Worm (Caenorhabditis elegans): Measurements from ENCODE around the gene Y32G9A.2.

The Y32G9A.2 gene

DNA sequence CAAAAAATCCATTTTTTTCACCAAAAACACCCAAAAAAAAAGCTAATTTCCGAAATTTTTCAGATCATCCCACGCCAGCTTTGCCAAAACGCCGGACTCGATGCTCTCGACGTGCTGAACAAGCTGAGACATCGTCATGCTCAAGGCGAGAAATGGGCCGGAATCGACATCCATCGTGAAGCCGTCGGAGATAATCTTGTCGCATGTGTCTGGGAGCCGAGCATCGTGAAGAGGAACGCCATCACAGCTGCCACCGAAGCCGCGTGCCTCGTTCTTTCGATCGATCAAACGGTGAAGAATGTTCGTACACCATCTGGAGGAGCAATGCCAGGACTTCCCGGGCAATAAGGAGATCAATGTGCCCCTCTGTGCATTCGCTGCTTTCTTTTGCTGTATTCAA lies 43.5 kb upstream of the Y32G9A.2 start:
- no peak for TF ChIP-seq fkh-2 (tag; optimal IDR thresholded peaks at IDR 0.05)
- TF ChIP-seq nfya-1 (tag; optimal IDR thresholded peaks at IDR 0.05; ENCODE audit: insufficient read depth): no peak
- no peak for TF ChIP-seq mml-1 (tag; optimal IDR thresholded peaks at IDR 0.05)
- no peak for TF ChIP-seq fkh-10 (GFP tag; optimal IDR thresholded peaks at IDR 0.05)
- TF ChIP-seq jun-1 (tag; optimal IDR thresholded peaks at IDR 0.05): no peak
- no peak for TF ChIP-seq elt-2 (tag; optimal IDR thresholded peaks at IDR 0.05)
- no peak for TF ChIP-seq zag-1 (tag; optimal IDR thresholded peaks at IDR 0.05)
- TF ChIP-seq ceh-9 (tag; optimal IDR thresholded peaks at IDR 0.05): no peak
- TF ChIP-seq tbx-2 (tag; optimal IDR thresholded peaks at IDR 0.05): no peak
- no peak for TF ChIP-seq nhr-237 (tag; optimal IDR thresholded peaks at IDR 0.05)
- TF ChIP-seq nhr-28 (tag; optimal IDR thresholded peaks at IDR 0.05): no peak
- TF ChIP-seq egl-5 (tag; optimal IDR thresholded peaks at IDR 0.05): no peak
- TF ChIP-seq sea-2 (GFP tag; optimal IDR thresholded peaks at IDR 0.05): no peak
- no peak for TF ChIP-seq nhr-76 (tag; optimal IDR thresholded peaks at IDR 0.05)
- no peak for TF ChIP-seq mdl-1 (tag; optimal IDR thresholded peaks at IDR 0.05)
- TF ChIP-seq ztf-4 (tag; optimal IDR thresholded peaks at IDR 0.05): no peak
- TF ChIP-seq nhr-11 (tag; optimal IDR thresholded peaks at IDR 0.05): no peak
- TF ChIP-seq aly-2 (tag; optimal IDR thresholded peaks at IDR 0.05): no peak
- no peak for TF ChIP-seq unc-62 (GFP tag; optimal IDR thresholded peaks at IDR 0.05)

DNA sequence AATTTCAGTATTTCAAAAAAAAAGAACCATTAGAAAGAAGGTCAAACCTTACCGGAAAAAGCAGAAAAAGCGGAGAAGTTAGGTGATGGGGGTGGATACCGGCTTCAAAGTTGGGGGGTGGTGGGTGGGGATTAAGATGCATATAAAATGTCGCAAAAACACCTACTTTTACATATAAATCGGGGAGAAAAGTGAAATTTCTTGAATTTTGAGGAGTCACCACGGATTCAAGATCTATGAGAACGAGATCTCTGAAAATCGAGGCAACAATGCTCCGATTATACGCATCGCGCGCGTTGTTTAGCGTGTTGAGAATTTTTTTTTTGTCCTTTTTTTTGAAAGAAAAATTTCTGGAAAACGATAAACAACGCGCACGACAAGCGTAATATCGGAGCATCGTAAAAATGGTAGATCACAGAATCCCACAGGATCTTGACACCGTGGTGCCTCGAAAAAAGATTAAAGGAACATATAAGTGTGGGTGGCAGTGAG lies 42.8 kb upstream of the Y32G9A.2 start:
- TF ChIP-seq lin-39 (tag; optimal IDR thresholded peaks at IDR 0.05) (no peak), nhr-23 (tag; optimal IDR thresholded peaks at IDR 0.05) (no peak), daf-12 (tag; optimal IDR thresholded peaks at IDR 0.05) (no peak), egl-5 (tag; optimal IDR thresholded peaks at IDR 0.05) (no peak), unc-62 (GFP tag; optimal IDR thresholded peaks at IDR 0.05) (no peak), nhr-76 (tag; optimal IDR thresholded peaks at IDR 0.05) (no peak), mdl-1 (tag; optimal IDR thresholded peaks at IDR 0.05) (no peak), elt-3 (tag; optimal IDR thresholded peaks at IDR 0.05) (no peak), elt-2 (tag; optimal IDR thresholded peaks at IDR 0.05) (peak; percentile 33), ztf-11 (tag; optimal IDR thresholded peaks at IDR 0.05) (no peak), nhr-11 (tag; optimal IDR thresholded peaks at IDR 0.05) (no peak), nhr-77 (tag; optimal IDR thresholded peaks at IDR 0.05) (no peak), lsy-12 (tag; optimal IDR thresholded peaks at IDR 0.05) (peak; percentile 84), nhr-28 (tag; optimal IDR thresholded peaks at IDR 0.05) (no peak), fkh-10 (GFP tag; optimal IDR thresholded peaks at IDR 0.05) (no peak), ama-1 (optimal IDR thresholded peaks at IDR 0.05) (peak; percentile 75), lin-15B (tag; optimal IDR thresholded peaks at IDR 0.05) (peak; percentile 0), snpc-4 (tag; optimal IDR thresholded peaks at IDR 0.05) (no peak), ceh-16 (tag; optimal IDR thresholded peaks at IDR 0.05) (no peak), pha-4 (tag; optimal IDR thresholded peaks at IDR 0.05) (peak; percentile 10), ceh-9 (tag; optimal IDR thresholded peaks at IDR 0.05) (no peak), ztf-4 (tag; optimal IDR thresholded peaks at IDR 0.05) (peak; percentile 74), ceh-82 (tag; optimal IDR thresholded peaks at IDR 0.05) (no peak), zag-1 (tag; optimal IDR thresholded peaks at IDR 0.05) (no peak)

ce11 chrV:1878030-1878429 lies 40.3 kb upstream of the Y32G9A.2 start:
- TF ChIP-seq aly-2 (tag; optimal IDR thresholded peaks at IDR 0.05) (no peak), nhr-67 (tag; optimal IDR thresholded peaks at IDR 0.05) (no peak), tbx-2 (tag; optimal IDR thresholded peaks at IDR 0.05) (no peak), unc-39 (tag; optimal IDR thresholded peaks at IDR 0.05) (no peak), ceh-82 (tag; optimal IDR thresholded peaks at IDR 0.05) (no peak), nhr-237 (tag; optimal IDR thresholded peaks at IDR 0.05) (no peak), lsy-12 (tag; optimal IDR thresholded peaks at IDR 0.05) (no peak), egl-27 (tag; optimal IDR thresholded peaks at IDR 0.05) (no peak), fkh-10 (GFP tag; optimal IDR thresholded peaks at IDR 0.05) (no peak), sea-2 (GFP tag; optimal IDR thresholded peaks at IDR 0.05) (no peak), daf-12 (tag; optimal IDR thresholded peaks at IDR 0.05) (no peak), mdl-1 (tag; optimal IDR thresholded peaks at IDR 0.05) (no peak)

DNA sequence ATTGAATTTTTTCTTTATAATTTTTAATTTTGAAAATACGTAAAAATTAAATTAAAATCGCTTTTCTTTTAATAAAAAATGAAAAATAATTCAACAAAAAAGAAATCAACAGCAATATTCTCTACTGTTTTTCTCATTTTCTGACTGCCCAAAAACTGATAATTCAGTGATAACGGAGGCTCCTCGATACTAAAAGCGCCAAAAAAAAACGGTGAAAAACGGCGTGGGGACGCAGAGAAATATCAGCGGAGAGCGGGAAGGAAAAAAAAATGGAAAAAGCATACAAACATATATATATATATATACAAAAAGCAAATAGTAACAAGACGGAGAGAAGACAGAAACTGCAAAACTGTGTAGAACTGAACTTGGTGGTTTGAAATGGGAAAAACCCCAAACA lies 35.2 kb upstream of the Y32G9A.2 start:
- TF ChIP-seq pqm-1 (tag; optimal IDR thresholded peaks at IDR 0.05) (peak; percentile 51), ceh-16 (tag; optimal IDR thresholded peaks at IDR 0.05) (no peak), elt-2 (tag; optimal IDR thresholded peaks at IDR 0.05) (peak; percentile 78), sea-2 (GFP tag; optimal IDR thresholded peaks at IDR 0.05) (no peak), nhr-23 (tag; optimal IDR thresholded peaks at IDR 0.05) (no peak), egl-27 (tag; optimal IDR thresholded peaks at IDR 0.05) (no peak), tbx-2 (tag; optimal IDR thresholded peaks at IDR 0.05) (no peak), nhr-25 (tag; optimal IDR thresholded peaks at IDR 0.05) (no peak), nhr-67 (tag; optimal IDR thresholded peaks at IDR 0.05) (no peak), nhr-77 (tag; optimal IDR thresholded peaks at IDR 0.05) (no peak), unc-39 (tag; optimal IDR thresholded peaks at IDR 0.05) (no peak), lin-39 (tag; optimal IDR thresholded peaks at IDR 0.05) (no peak), snpc-4 (tag; optimal IDR thresholded peaks at IDR 0.05) (no peak), pha-4 (tag; optimal IDR thresholded peaks at IDR 0.05) (peak; percentile 61), lin-15B (tag; optimal IDR thresholded peaks at IDR 0.05) (no peak), nhr-12 (tag; optimal IDR thresholded peaks at IDR 0.05) (no peak), ztf-11 (tag; optimal IDR thresholded peaks at IDR 0.05) (no peak), lsy-12 (tag; optimal IDR thresholded peaks at IDR 0.05) (no peak), nfya-1 (tag; optimal IDR thresholded peaks at IDR 0.05; ENCODE audit: insufficient read depth) (no peak), ZK546.5 (tag; optimal IDR thresholded peaks at IDR 0.05) (no peak)

Measured in whole organism, L3 larva.